Fruit fly (Drosophila melanogaster): ENCODE data around the gene Dyro.
A peak's percentile ranks its signal among the peaks of the same experiment; 100 is the strongest.

Gene Dyro

dm6 chr3L:11293378-11293777 lies 2.3 kb downstream of the Dyro start (continued):
- TF ChIP-seq yki (optimal IDR thresholded peaks at IDR 0.05) (no peak), NFAT (GFP tag; IDR thresholded peaks at IDR 0.05) (peak; percentile 77), bbx (GFP tag; IDR thresholded peaks at IDR 0.05; ENCODE audit: partially characterized antibody) (no peak), Med (GFP tag) (peak; percentile 68), wek (GFP tag; optimal IDR thresholded peaks at IDR 0.05) (no peak), disco-r (GFP tag; optimal IDR thresholded peaks at IDR 0.05) (no peak), stc (GFP tag; IDR thresholded peaks at IDR 0.05) (no peak), CG7745 (tag; optimal IDR thresholded peaks at IDR 0.05) (no peak), sd (tag; optimal IDR thresholded peaks at IDR 0.05) (no peak), TFAM (GFP tag; optimal IDR thresholded peaks at IDR 0.05) (no peak), psq (GFP tag; optimal IDR thresholded peaks at IDR 0.05) (no peak), Sox102F (GFP tag; optimal IDR thresholded peaks at IDR 0.05) (no peak), tup (GFP tag; optimal IDR thresholded peaks at IDR 0.05) (no peak), Antp (GFP tag; optimal IDR thresholded peaks at IDR 0.05) (no peak), CG1529 (GFP tag; optimal IDR thresholded peaks at IDR 0.05) (no peak), CG14050 (GFP tag; IDR thresholded peaks at IDR 0.05) (no peak), pfk (GFP tag; optimal IDR thresholded peaks at IDR 0.05) (no peak), Lim3 (GFP tag; IDR thresholded peaks at IDR 0.05) (no peak), rib (GFP tag; IDR thresholded peaks at IDR 0.05) (peak; percentile 61; the same call in 1 of the 2 replicates), lab (GFP tag; optimal IDR thresholded peaks at IDR 0.05) (peak; percentile 52), pum (GFP tag; optimal IDR thresholded peaks at IDR 0.05) (no peak), CG12769 (tag; optimal IDR thresholded peaks at IDR 0.05) (peak; percentile 25), CG18476 (GFP tag; optimal IDR thresholded peaks at IDR 0.05) (no peak), CG30020 (tag; optimal IDR thresholded peaks at IDR 0.05) (no peak), Gug (GFP tag; IDR thresholded peaks at IDR 0.05) (no peak), en (GFP tag; optimal IDR thresholded peaks at IDR 0.05) (no peak), CG15514 (GFP tag; optimal IDR thresholded peaks at IDR 0.05) (peak; percentile 17), CG10147 (GFP tag; optimal IDR thresholded peaks at IDR 0.05) (no peak), mld (GFP tag; IDR thresholded peaks at IDR 0.05; ENCODE audit: partially characterized antibody) (no peak), CG5180 (GFP tag; optimal IDR thresholded peaks at IDR 0.05) (peak; percentile 4), grau (tag; optimal IDR thresholded peaks at IDR 0.05) (peak; percentile 10), CG15073 (GFP tag; optimal IDR thresholded peaks at IDR 0.05) (no peak), CG34376 (GFP tag; optimal IDR thresholded peaks at IDR 0.05) (no peak), zf30C (GFP tag; optimal IDR thresholded peaks at IDR 0.05) (no peak), Gsc (GFP tag; IDR thresholded peaks at IDR 0.05) (no peak), CG4730 (GFP tag; IDR thresholded peaks at IDR 0.05) (peak; percentile 57), CG12942 (GFP tag; optimal IDR thresholded peaks at IDR 0.05) (no peak), croc (GFP tag; conservative IDR thresholded peaks at IDR 0.05) (no peak; the same call in 2 of the 3 replicates), NC2α (GFP tag; optimal IDR thresholded peaks at IDR 0.05) (no peak), CG14965 (GFP tag; optimal IDR thresholded peaks at IDR 0.05; ENCODE audit: borderline replicate concordance) (no peak), Xbp1 (GFP tag; optimal IDR thresholded peaks at IDR 0.05) (peak; percentile 3), CG10543 (GFP tag; optimal IDR thresholded peaks at IDR 0.05) (peak; percentile 57), pan (optimal IDR thresholded peaks at IDR 0.05) (no peak), pan (GFP tag; optimal IDR thresholded peaks at IDR 0.05 in 1 of 2, IDR thresholded peaks at IDR 0.05 in 1 of 2) (peak in 1 of 2 experiments; percentile 58), repo (GFP tag; optimal IDR thresholded peaks at IDR 0.05) (no peak), nerfin-2 (GFP tag; IDR thresholded peaks at IDR 0.05; ENCODE audit: partially characterized antibody) (no peak), dmrt99B (tag; optimal IDR thresholded peaks at IDR 0.05) (peak; percentile 31), MTF-1 (GFP tag; optimal IDR thresholded peaks at IDR 0.05; ENCODE audit: borderline replicate concordance) (no peak), CG10274 (GFP tag; optimal IDR thresholded peaks at IDR 0.05) (no peak), CG9932 (GFP tag; IDR thresholded peaks at IDR 0.05) (peak; percentile 69), HmgD (GFP tag; optimal IDR thresholded peaks at IDR 0.05) (no peak)

All from whole organism, embryonic.